Fruit fly (Drosophila melanogaster) whole organism, wandering third instar larva: ENCODE results near the gene Nplp3.
A peak's percentile ranks its signal among the peaks of the same experiment; 100 is the strongest.

Experiments
- Abd-B ChIP-seq: fragments of >200 bp; optimal IDR thresholded peaks from 2 replicates; lab custom pipeline; 2017; ENCODE audit warnings: missing biosample characterization, missing genetic modification characterization
- CG9705 ChIP-seq: fragments of 200-800 bp; sonication (Bioruptor generic); optimal IDR thresholded peaks from 2 replicates; lab custom pipeline; 2018; ENCODE audit warnings: missing biosample characterization, mild to moderate bottlenecking, missing genetic modification characterization
- CrebA ChIP-seq: fragments of 200-800 bp; sonication (Bioruptor generic); optimal IDR thresholded peaks from 2 replicates; lab custom pipeline; 2016; ENCODE audit warnings: missing biosample characterization, mild to moderate bottlenecking, missing genetic modification characterization, borderline replicate concordance
- Dif ChIP-seq: fragments of 200-275, 200-300 bp; sonication (Bioruptor generic); optimal IDR thresholded peaks from 2 replicates; lab custom pipeline; 2018; ENCODE audit warnings: missing biosample characterization, missing genetic modification characterization; ENCODE audit not compliant: partially characterized antibody
- GATAd ChIP-seq: sonication (Bioruptor generic); optimal IDR thresholded peaks from 2 replicates; lab custom pipeline; 2016; ENCODE audit warnings: missing biosample characterization, missing genetic modification characterization
- HLH106 ChIP-seq: fragments of 200-800 bp; optimal IDR thresholded peaks from 3 replicates; lab custom pipeline; 2019; ENCODE audit warnings: missing biosample characterization, mild to moderate bottlenecking, missing genetic modification characterization, moderate library complexity
- Hnf4 ChIP-seq: fragments of 200-800 bp; sonication (Bioruptor generic); optimal IDR thresholded peaks from 2 replicates; lab custom pipeline; 2016; ENCODE audit warnings: missing biosample characterization, mild to moderate bottlenecking, missing genetic modification characterization
- Hr78 ChIP-seq: fragments of >200 bp; optimal IDR thresholded peaks from 2 replicates; lab custom pipeline; 2017; ENCODE audit warnings: missing biosample characterization, missing genetic modification characterization
- Hr83 ChIP-seq: fragments of 200-300 bp; sonication (Bioruptor generic); optimal IDR thresholded peaks from 2 replicates; lab custom pipeline; 2016; ENCODE audit warnings: missing biosample characterization, mild to moderate bottlenecking, missing genetic modification characterization, moderate library complexity; ENCODE audit not compliant: poor library complexity, severe bottlenecking
- Jra ChIP-seq: sonication (Bioruptor generic); optimal IDR thresholded peaks from 2 replicates; lab custom pipeline; 2016; ENCODE audit warnings: missing biosample characterization, missing genetic modification characterization
- Mio ChIP-seq: sonication (Bioruptor generic); optimal IDR thresholded peaks from 2 replicates; lab custom pipeline; 2016; ENCODE audit warnings: missing biosample characterization, missing genetic modification characterization
- Myc ChIP-seq: fragments of >200 bp; optimal IDR thresholded peaks from 2 replicates; lab custom pipeline; 2017
- N ChIP-seq: fragments of >200 bp; optimal IDR thresholded peaks from 2 replicates; lab custom pipeline; 2018; ENCODE audit warnings: missing biosample characterization, missing external identifiers, missing genetic modification characterization
- OdsH ChIP-seq: fragments of 200-800 bp; sonication (Bioruptor generic); optimal IDR thresholded peaks from 2 replicates; lab custom pipeline; 2016; ENCODE audit warnings: missing biosample characterization, mild to moderate bottlenecking, missing genetic modification characterization
- Rel ChIP-seq, 2 experiments: fragments of 200-800 bp; sonication (Bioruptor generic) in 1 of 2; optimal IDR thresholded peaks; 2 replicates in 1 of 2; 3 replicates in 1 of 2; lab custom pipeline; 2016 to 2019; ENCODE audit warnings: mild to moderate bottlenecking in 2 of 2, missing biosample characterization in 2 of 2, missing genetic modification characterization in 2 of 2, moderate library complexity in 1 of 2
- Sp1 ChIP-seq: fragments of 200-800 bp; sonication (Bioruptor generic); optimal IDR thresholded peaks from 3 replicates; lab custom pipeline; 2019; ENCODE audit warnings: missing biosample characterization, mild to moderate bottlenecking, missing genetic modification characterization, moderate library complexity
- Vsx2 ChIP-seq: fragments of 200-300, 225-300 bp; sonication (Bioruptor generic); optimal IDR thresholded peaks from 2 replicates; lab custom pipeline; 2018; ENCODE audit warnings: missing biosample characterization, missing genetic modification characterization; ENCODE audit not compliant: partially characterized antibody
- br ChIP-seq: fragments of 200-800 bp; sonication (Bioruptor generic); optimal IDR thresholded peaks from 2 replicates; lab custom pipeline; 2016; ENCODE audit warnings: missing biosample characterization, missing genetic modification characterization
- brk ChIP-seq: fragments of 200-800 bp; sonication (Bioruptor generic); optimal IDR thresholded peaks from 2 replicates; lab custom pipeline; 2016; ENCODE audit warnings: missing biosample characterization, mild to moderate bottlenecking, missing genetic modification characterization
- dl ChIP-seq, 2 experiments: fragments of 175-275, 200-275 bp in 1 of 2; fragments of 200-275 bp in 1 of 2; sonication (Bioruptor generic); optimal IDR thresholded peaks; lab custom pipeline; 2018; ENCODE audit warnings: mild to moderate bottlenecking in 2 of 2, missing biosample characterization in 2 of 2, missing genetic modification characterization in 2 of 2, moderate library complexity in 2 of 2; ENCODE audit not compliant: partially characterized antibody in 2 of 2, insufficient read depth in 1 of 2
- dmrt93B ChIP-seq: fragments of 200-800 bp; sonication (Bioruptor generic); optimal IDR thresholded peaks from 2 replicates; lab custom pipeline; 2018; ENCODE audit warnings: missing biosample characterization, mild to moderate bottlenecking, missing genetic modification characterization
- dsf ChIP-seq: sonication (Bioruptor generic); optimal IDR thresholded peaks from 2 replicates; lab custom pipeline; 2016; ENCODE audit warnings: missing biosample characterization, missing genetic modification characterization, borderline replicate concordance
- ey ChIP-seq: fragments of 200-800 bp; sonication (Bioruptor generic); optimal IDR thresholded peaks from 2 replicates; lab custom pipeline; 2016; ENCODE audit warnings: missing biosample characterization, missing genetic modification characterization
- foxo ChIP-seq, 2 experiments: fragments of 200-800 bp; sonication (Bioruptor generic); optimal IDR thresholded peaks; 2 replicates in 1 of 2; 3 replicates in 1 of 2; lab custom pipeline; 2016 to 2017; ENCODE audit warnings: missing biosample characterization in 2 of 2, missing genetic modification characterization in 2 of 2
- fru ChIP-seq: fragments of 200-800 bp; sonication (Bioruptor generic); optimal IDR thresholded peaks from 3 replicates; lab custom pipeline; 2016; ENCODE audit warnings: missing biosample characterization, mild to moderate bottlenecking, missing genetic modification characterization
- h ChIP-seq: fragments of 200-800 bp; sonication (Bioruptor generic); optimal IDR thresholded peaks from 3 replicates; lab custom pipeline; 2016; ENCODE audit warnings: missing biosample characterization, mild to moderate bottlenecking, missing genetic modification characterization
- lola ChIP-seq: fragments of >200 bp; optimal IDR thresholded peaks from 2 replicates; lab custom pipeline; 2017; ENCODE audit warnings: missing biosample characterization, missing genetic modification characterization
- pan ChIP-seq: fragments of >200 bp; optimal IDR thresholded peaks from 2 replicates; lab custom pipeline; 2017
- rgr ChIP-seq: fragments of 200-800 bp; sonication (Bioruptor generic); optimal IDR thresholded peaks from 3 replicates; lab custom pipeline; 2016; ENCODE audit warnings: missing biosample characterization, mild to moderate bottlenecking, missing genetic modification characterization
- sage ChIP-seq: fragments of 200-800 bp; sonication (Bioruptor generic); optimal IDR thresholded peaks from 2 replicates; lab custom pipeline; 2016; ENCODE audit warnings: missing biosample characterization, mild to moderate bottlenecking, missing genetic modification characterization
- sv ChIP-seq: fragments of 200-800 bp; sonication (Bioruptor generic); optimal IDR thresholded peaks from 3 replicates; lab custom pipeline; 2016; ENCODE audit warnings: missing biosample characterization, missing genetic modification characterization
- tai ChIP-seq: sonication (Bioruptor generic); optimal IDR thresholded peaks from 2 replicates; lab custom pipeline; 2016; ENCODE audit warnings: missing biosample characterization, missing genetic modification characterization
- usp ChIP-seq: fragments of >200 bp; optimal IDR thresholded peaks from 2 replicates; lab custom pipeline; 2017; ENCODE audit warnings: missing biosample characterization, missing genetic modification characterization
- woc ChIP-seq: sonication (Bioruptor generic); optimal IDR thresholded peaks from 2 replicates; lab custom pipeline; 2016; ENCODE audit warnings: missing biosample characterization, mild to moderate bottlenecking, missing genetic modification characterization

Gene Nplp3

DNA sequence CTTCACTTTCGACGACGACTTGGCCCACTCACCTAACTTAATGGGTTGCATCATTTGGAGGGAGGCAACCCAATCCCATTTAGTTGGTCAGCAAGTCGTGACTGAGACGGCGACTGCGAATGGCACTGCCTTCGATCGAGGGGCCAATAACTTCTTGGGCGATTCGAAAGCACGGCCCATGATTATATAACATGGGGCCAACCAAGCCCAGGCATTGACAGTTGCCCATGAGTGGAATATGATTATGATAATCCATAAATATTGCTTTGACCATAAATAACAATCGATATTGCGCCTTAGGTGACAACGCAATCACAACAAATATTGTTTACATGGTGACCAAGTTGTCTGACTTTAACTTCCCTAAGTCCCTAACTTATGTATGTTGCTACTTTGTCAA, 34.0 kb upstream of the Nplp3 start, which contains the start of gene CG13048:
CG13048 (minus strand) TSS at position 101 of the 400 bp plus-strand sequence.
- TF ChIP-seq dl (GFP tag; optimal IDR thresholded peaks at IDR 0.05; lab: Kevin White, UChicago; ENCODE audit: insufficient read depth in 1 of 2, partially characterized antibody in 2 of 2) (no peak), pan (lab: Kevin White, UChicago) (no peak), sv (GFP tag; lab: Kevin White, UChicago) (no peak), h (GFP tag; lab: Kevin White, UChicago) (no peak), rgr (GFP tag; lab: Kevin White, UChicago) (no peak), dmrt93B (GFP tag; lab: Kevin White, UChicago) (no peak), usp (no peak), Hr83 (GFP tag; lab: Kevin White, UChicago) (no peak), brk (GFP tag; lab: Kevin White, UChicago) (no peak), CG9705 (GFP tag; lab: Kevin White, UChicago) (no peak)

DNA sequence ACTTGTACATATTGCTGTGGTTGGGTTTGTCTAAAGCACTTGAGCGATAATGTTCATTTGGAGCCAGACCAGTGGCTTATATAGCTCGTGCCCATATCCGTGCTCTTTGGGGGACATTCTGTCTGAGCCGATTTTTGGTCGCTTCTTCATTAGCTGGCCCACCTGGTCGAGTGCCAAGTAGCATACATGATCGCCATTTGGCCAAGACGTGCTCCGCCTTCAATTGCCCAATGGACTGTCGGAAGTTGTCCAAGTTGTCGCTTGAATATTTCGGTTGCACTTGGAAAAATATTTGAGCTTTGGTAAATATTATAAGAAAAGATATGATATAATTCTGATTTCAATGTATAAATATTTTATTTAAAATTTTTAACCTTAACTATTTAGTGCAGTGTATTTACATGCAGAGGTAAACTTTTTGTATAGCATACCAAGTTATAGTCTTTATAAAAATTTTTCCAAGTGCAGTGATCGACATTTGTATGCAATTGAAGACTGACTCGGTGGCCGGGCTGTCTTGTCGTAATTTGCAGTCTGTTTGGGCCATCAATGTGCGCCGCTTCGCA, 32.4 kb upstream of the Nplp3 start, which contains the start of gene CG13047:
CG13047 (minus strand) TSS at position 51 of the 566 bp plus-strand sequence.
- TF ChIP-seq dl (GFP tag; optimal IDR thresholded peaks at IDR 0.05; lab: Kevin White, UChicago; ENCODE audit: insufficient read depth in 1 of 2, partially characterized antibody in 2 of 2) = no peak
- no peak for TF ChIP-seq rgr (GFP tag; lab: Kevin White, UChicago)
- TF ChIP-seq Sp1 (GFP tag; lab: Kevin White, UChicago) = no peak
- no peak for TF ChIP-seq woc (GFP tag; lab: Kevin White, UChicago)
- no peak for TF ChIP-seq Rel (GFP tag; optimal IDR thresholded peaks at IDR 0.05; lab: Kevin White, UChicago)
- TF ChIP-seq Rel (tag; optimal IDR thresholded peaks at IDR 0.05; lab: Kevin White, UChicago) = no peak
- TF ChIP-seq CrebA (GFP tag; lab: Kevin White, UChicago) = no peak
- no peak for TF ChIP-seq lola (GFP tag; lab: Kevin White, UChicago)
- no peak for TF ChIP-seq dmrt93B (GFP tag; lab: Kevin White, UChicago)
- TF ChIP-seq GATAd = no peak
- TF ChIP-seq, all 38 proteins: peak for 0

DNA sequence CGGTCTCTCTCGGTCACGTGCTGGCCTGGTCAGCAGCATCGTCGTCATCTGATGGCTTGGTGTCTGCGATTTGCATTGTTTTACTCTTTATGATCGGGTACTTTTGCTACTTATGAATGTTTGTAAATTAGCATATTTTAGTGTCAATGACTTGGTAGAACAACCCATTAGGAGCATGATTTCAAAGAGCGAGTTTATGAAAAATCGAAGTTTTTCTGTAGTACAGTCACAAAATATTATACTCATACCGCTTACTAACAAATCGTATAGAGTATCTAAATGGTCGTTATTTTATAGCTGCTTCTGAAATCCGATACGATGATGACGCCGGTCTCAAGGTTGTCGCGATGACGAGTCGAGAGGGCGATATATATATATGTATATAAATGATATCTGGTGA, 31.6 kb upstream of the Nplp3 start:
- no peak for TF ChIP-seq usp
- no peak for TF ChIP-seq sage (GFP tag; lab: Kevin White, UChicago)
- TF ChIP-seq Jra (GFP tag; lab: Kevin White, UChicago) = no peak
- TF ChIP-seq rgr (GFP tag; lab: Kevin White, UChicago) = peak; percentile 51
- no peak for TF ChIP-seq Vsx2 (GFP tag; lab: Kevin White, UChicago)
- TF ChIP-seq pan (lab: Kevin White, UChicago) = no peak
- TF ChIP-seq brk (GFP tag; lab: Kevin White, UChicago) = no peak
- peak; percentile 53 for TF ChIP-seq h (GFP tag; lab: Kevin White, UChicago)
- peak; percentile 50 for TF ChIP-seq fru
- TF ChIP-seq N (GFP tag; lab: Kevin White, UChicago) = no peak
- no peak for TF ChIP-seq Hr78 (GFP tag; lab: Kevin White, UChicago)
- peak; percentile 42 for TF ChIP-seq HLH106 (tag; lab: Kevin White, UChicago)
- no peak for TF ChIP-seq dsf (GFP tag; lab: Kevin White, UChicago)
- TF ChIP-seq Abd-B (GFP tag; lab: Kevin White, UChicago) = no peak
- TF ChIP-seq tai (GFP tag; lab: Kevin White, UChicago) = no peak
- no peak for TF ChIP-seq Mio (GFP tag; lab: Kevin White, UChicago)
- TF ChIP-seq foxo (GFP tag; optimal IDR thresholded peaks at IDR 0.05; lab: Kevin White, UChicago) = peak in 1 of 2 experiments; percentile 36
- TF ChIP-seq Hr83 (GFP tag; lab: Kevin White, UChicago) = no peak
- peak; percentile 43 for TF ChIP-seq woc (GFP tag; lab: Kevin White, UChicago)
- TF ChIP-seq sv (GFP tag; lab: Kevin White, UChicago) = no peak
- TF ChIP-seq Rel (GFP tag; optimal IDR thresholded peaks at IDR 0.05; lab: Kevin White, UChicago) = no peak
- TF ChIP-seq Rel (tag; optimal IDR thresholded peaks at IDR 0.05; lab: Kevin White, UChicago) = no peak
- no peak for TF ChIP-seq CG9705 (GFP tag; lab: Kevin White, UChicago)
- no peak for TF ChIP-seq dmrt93B (GFP tag; lab: Kevin White, UChicago)
- no peak for TF ChIP-seq Dif (GFP tag; lab: Kevin White, UChicago)
- peak; percentile 13 for TF ChIP-seq Hnf4 (GFP tag; lab: Kevin White, UChicago)
- TF ChIP-seq OdsH (GFP tag; lab: Kevin White, UChicago) = peak; percentile 34
- peak; percentile 32 for TF ChIP-seq ey (GFP tag; lab: Kevin White, UChicago)
- peak; percentile 53 for TF ChIP-seq br
- TF ChIP-seq Myc (lab: Kevin White, UChicago) = no peak
